Fruit fly (Drosophila melanogaster): ENCODE data around the gene side-II.
"Not testable (repeated sequence)": the region's sequence is repeated elsewhere in the genome, so short reads cannot be mapped to it uniquely, and the experiment has no call there.

The side-II gene

dm6 chr2L:14881552-14881951, 90.5 kb downstream of the side-II start, which contains the start of gene ProtA:
Gene ProtA, minus strand, starts transcription at chr2L:14881652.
- not testable (repeated sequence) for TF ChIP-seq CG4496 (GFP tag; IDR thresholded peaks at IDR 0.05); CG13204 (GFP tag; optimal IDR thresholded peaks at IDR 0.05); CG34367 (tag; optimal IDR thresholded peaks at IDR 0.05)

dm6 chr2L:14876233-14876632, 95.9 kb downstream of the side-II start, which contains the start of gene CG15278:
Gene CG15278, minus strand, starts transcription at chr2L:14876333.
- no peak for TF ChIP-seq CG15710 (tag; optimal IDR thresholded peaks at IDR 0.05)
- TF ChIP-seq CG32121 (GFP tag; IDR thresholded peaks at IDR 0.05): no peak
- no peak for TF ChIP-seq CG13204 (GFP tag; optimal IDR thresholded peaks at IDR 0.05)
- no peak for TF ChIP-seq CG17806 (tag; optimal IDR thresholded peaks at IDR 0.05)
- TF ChIP-seq Ets98B (GFP tag; IDR thresholded peaks at IDR 0.05): no peak
- no peak for TF ChIP-seq Snoo (tag; optimal IDR thresholded peaks at IDR 0.05)
- no peak for TF ChIP-seq CG4496 (GFP tag; IDR thresholded peaks at IDR 0.05)
- TF ChIP-seq CG8301 (tag; optimal IDR thresholded peaks at IDR 0.05): no peak
- TF ChIP-seq CG12605 (GFP tag; IDR thresholded peaks at IDR 0.05): no peak
- no peak for TF ChIP-seq EcR (GFP tag; optimal IDR thresholded peaks at IDR 0.05)
- no peak for TF ChIP-seq CG10348 (GFP tag; IDR thresholded peaks at IDR 0.05)
- TF ChIP-seq CG14655 (GFP tag; optimal IDR thresholded peaks at IDR 0.05): no peak
- no peak for TF ChIP-seq CG34367 (tag; optimal IDR thresholded peaks at IDR 0.05)
- no peak for TF ChIP-seq gl (tag; optimal IDR thresholded peaks at IDR 0.05)
- TF ChIP-seq CG9948 (tag; optimal IDR thresholded peaks at IDR 0.05): no peak
- TF ChIP-seq CG8159 (tag; optimal IDR thresholded peaks at IDR 0.05): no peak
- no peak for TF ChIP-seq Pif1B (GFP tag; optimal IDR thresholded peaks at IDR 0.05)
- TF ChIP-seq rn (GFP tag; IDR thresholded peaks at IDR 0.05): no peak
- TF ChIP-seq fd96Ca (GFP tag; IDR thresholded peaks at IDR 0.05): no peak

dm6 chr2L:14871922-14872321, 100.2 kb downstream of the side-II start, which contains the start of gene CG4480:
Gene CG4480, minus strand, starts transcription at chr2L:14872022.
- TF ChIP-seq EcR (GFP tag; optimal IDR thresholded peaks at IDR 0.05) (no peak), CG12605 (GFP tag; IDR thresholded peaks at IDR 0.05) (no peak), CG14655 (GFP tag; optimal IDR thresholded peaks at IDR 0.05) (no peak), CG17806 (tag; optimal IDR thresholded peaks at IDR 0.05) (no peak), CG8301 (tag; optimal IDR thresholded peaks at IDR 0.05) (no peak), Ets98B (GFP tag; IDR thresholded peaks at IDR 0.05) (no peak), CG34367 (tag; optimal IDR thresholded peaks at IDR 0.05) (no peak), CG10348 (GFP tag; IDR thresholded peaks at IDR 0.05) (no peak), fd96Ca (GFP tag; IDR thresholded peaks at IDR 0.05) (no peak)

All from whole organism, pupa.